Worm (Caenorhabditis elegans) whole organism, late embryonic: Measurements from ENCODE around the gene str-138.

Source experiments
- F13H6.1 ChIP-seq: sonication (generic microtip); optimal IDR thresholded peaks from 2 replicates; lab custom pipeline; 2016; ENCODE audit warnings: missing genetic modification characterization, missing compliant biosample characterization
- T23F11.4 ChIP-seq: fragments of 200-800 bp; sonication (Bioruptor generic); optimal IDR thresholded peaks from 2 replicates; lab custom pipeline; 2018; ENCODE audit warnings: mild to moderate bottlenecking, missing genetic modification characterization, missing compliant biosample characterization
- Y22D7AL.16 ChIP-seq: sonication (generic microtip); optimal IDR thresholded peaks from 2 replicates; lab custom pipeline; 2016; ENCODE audit warnings: missing genetic modification characterization, missing compliant biosample characterization
- ahr-1 ChIP-seq: sonication (generic microtip); optimal IDR thresholded peaks from 2 replicates; lab custom pipeline; 2016; ENCODE audit warnings: missing genetic modification characterization, missing compliant biosample characterization
- ceh-14 ChIP-seq: sonication (generic microtip); optimal IDR thresholded peaks from 2 replicates; lab custom pipeline; 2016; ENCODE audit warnings: missing genotype, missing genetic modification characterization, missing compliant biosample characterization
- ceh-19 ChIP-seq: fragments of 200-800 bp; sonication (Bioruptor generic); optimal IDR thresholded peaks from 2 replicates; lab custom pipeline; 2018; ENCODE audit warnings: mild to moderate bottlenecking, missing genetic modification characterization, missing compliant biosample characterization
- ceh-2 ChIP-seq: sonication (generic microtip); optimal IDR thresholded peaks from 2 replicates; lab custom pipeline; 2016; ENCODE audit warnings: missing genotype, missing genetic modification characterization, missing compliant biosample characterization
- ceh-24 ChIP-seq: sonication (generic microtip); optimal IDR thresholded peaks from 2 replicates; lab custom pipeline; 2016; ENCODE audit warnings: mild to moderate bottlenecking, missing genetic modification characterization, missing compliant biosample characterization
- ceh-34 ChIP-seq: sonication (generic microtip); optimal IDR thresholded peaks from 2 replicates; lab custom pipeline; 2016; ENCODE audit warnings: mild to moderate bottlenecking, missing genetic modification characterization, missing compliant biosample characterization
- ceh-45 ChIP-seq: fragments of 200-800 bp; sonication (Bioruptor generic); IDR thresholded peaks from 2 replicates; pipeline ENCODE4 v1.3.6; 2022; ENCODE audit warnings: missing genetic modification reagents, missing genetic modification characterization, missing compliant biosample characterization
- ceh-48 ChIP-seq: sonication (generic microtip); optimal IDR thresholded peaks from 2 replicates; lab custom pipeline; 2016; ENCODE audit warnings: missing genetic modification characterization, inconsistent platforms, missing compliant biosample characterization
- ceh-6 ChIP-seq: fragments of 200-800 bp; sonication (Bioruptor generic); optimal IDR thresholded peaks from 2 replicates; lab custom pipeline; 2018; ENCODE audit warnings: mild to moderate bottlenecking, missing genetic modification characterization, missing compliant biosample characterization
- ceh-9 ChIP-seq: sonication (generic microtip); optimal IDR thresholded peaks from 2 replicates; lab custom pipeline; 2016; ENCODE audit warnings: mild to moderate bottlenecking, missing genetic modification characterization, inconsistent platforms, missing compliant biosample characterization
- che-1 ChIP-seq: sonication (generic microtip); optimal IDR thresholded peaks from 2 replicates; lab custom pipeline; 2016; ENCODE audit warnings: mild to moderate bottlenecking, missing genetic modification characterization, missing compliant biosample characterization
- dmd-4 ChIP-seq: sonication (generic microtip); optimal IDR thresholded peaks from 2 replicates; lab custom pipeline; 2016; ENCODE audit warnings: borderline replicate concordance, missing genetic modification characterization, missing compliant biosample characterization
- elt-2 ChIP-seq: sonication (generic microtip); optimal IDR thresholded peaks from 2 replicates; lab custom pipeline; 2016; ENCODE audit warnings: missing genetic modification reagents, missing genetic modification characterization, missing compliant biosample characterization
- ets-4 ChIP-seq: sonication (generic microtip); optimal IDR thresholded peaks from 2 replicates; lab custom pipeline; 2016; ENCODE audit warnings: missing genetic modification characterization, missing compliant biosample characterization
- fkh-10 ChIP-seq: fragments of 150-350 bp; optimal IDR thresholded peaks from 2 replicates; lab custom pipeline; 2014; ENCODE audit warnings: missing biosample characterization, missing genetic modification reagents, missing genetic modification characterization
- hlh-15 ChIP-seq: sonication (generic microtip); optimal IDR thresholded peaks from 2 replicates; lab custom pipeline; 2016; ENCODE audit warnings: missing genetic modification characterization, missing compliant biosample characterization
- hlh-6 ChIP-seq: sonication (generic microtip); optimal IDR thresholded peaks from 2 replicates; lab custom pipeline; 2016; ENCODE audit warnings: missing genotype, missing genetic modification characterization, missing compliant biosample characterization
- lim-6 ChIP-seq: sonication (generic microtip); optimal IDR thresholded peaks from 2 replicates; lab custom pipeline; 2016; ENCODE audit warnings: missing genetic modification characterization, missing compliant biosample characterization
- lin-11 ChIP-seq: fragments of 200-800 bp; sonication (Bioruptor generic); optimal IDR thresholded peaks from 2 replicates; lab custom pipeline; 2018; ENCODE audit warnings: mild to moderate bottlenecking, missing genetic modification characterization, missing compliant biosample characterization
- madf-2 ChIP-seq: sonication (generic microtip); optimal IDR thresholded peaks from 2 replicates; lab custom pipeline; 2017; ENCODE audit warnings: missing genetic modification characterization, missing compliant biosample characterization
- nfya-1 ChIP-seq: sonication (generic microtip); optimal IDR thresholded peaks from 2 replicates; lab custom pipeline; 2017; ENCODE audit warnings: missing genetic modification characterization, mild to moderate bottlenecking, missing compliant biosample characterization, antibody characterized with exemption, moderate library complexity
- nhr-11 ChIP-seq: fragments of 150-350 bp; optimal IDR thresholded peaks from 2 replicates; lab custom pipeline; 2014; ENCODE audit warnings: missing biosample characterization, missing genetic modification characterization
- odd-2 ChIP-seq: sonication (generic microtip); optimal IDR thresholded peaks from 2 replicates; lab custom pipeline; 2017; ENCODE audit warnings: antibody characterized with exemption, mild to moderate bottlenecking, missing genetic modification characterization, missing compliant biosample characterization
- pag-3 ChIP-seq: sonication (generic microtip); optimal IDR thresholded peaks from 2 replicates; lab custom pipeline; 2016; ENCODE audit warnings: missing compliant biosample characterization, missing genetic modification characterization, borderline replicate concordance
- pha-2 ChIP-seq: sonication (generic microtip); optimal IDR thresholded peaks from 2 replicates; lab custom pipeline; 2017; ENCODE audit warnings: mild to moderate bottlenecking, missing genetic modification characterization, missing compliant biosample characterization
- pha-4 ChIP-seq: fragments of 150-350 bp; optimal IDR thresholded peaks from 2 replicates; lab custom pipeline; 2018; ENCODE audit warnings: missing biosample characterization, missing genetic modification reagents, missing genetic modification characterization
- pqm-1 ChIP-seq: sonication (generic microtip); optimal IDR thresholded peaks from 2 replicates; lab custom pipeline; 2016; ENCODE audit warnings: missing genetic modification characterization, missing compliant biosample characterization
- sox-4 ChIP-seq: sonication (generic microtip); optimal IDR thresholded peaks from 2 replicates; lab custom pipeline; 2017; ENCODE audit warnings: mild to moderate bottlenecking, missing genetic modification characterization, inconsistent platforms, missing compliant biosample characterization
- syd-9 ChIP-seq: sonication (generic microtip); optimal IDR thresholded peaks from 2 replicates; lab custom pipeline; 2016; ENCODE audit warnings: mild to moderate bottlenecking, missing genetic modification characterization, moderate library complexity, missing compliant biosample characterization
- tbx-2 ChIP-seq: sonication (generic microtip); optimal IDR thresholded peaks from 2 replicates; lab custom pipeline; 2016; ENCODE audit warnings: missing genetic modification characterization, missing compliant biosample characterization
- ttx-3 ChIP-seq: sonication (generic microtip); optimal IDR thresholded peaks from 2 replicates; lab custom pipeline; 2016; ENCODE audit warnings: missing genetic modification reagents, missing genetic modification characterization, missing compliant biosample characterization
- unc-3 ChIP-seq, 2 experiments: fragments of 200-800 bp in 1 of 2; sonication (Bioruptor generic) in 1 of 2; sonication (generic microtip) in 1 of 2; conservative IDR thresholded peaks in 1 of 2; optimal IDR thresholded peaks in 1 of 2; 2 replicates each; pipeline versions ENCODE4 v1.3.6 to Lab custom; 2016 to 2022; ENCODE audit warnings: missing compliant biosample characterization in 2 of 2, missing genetic modification characterization in 2 of 2, missing genetic modification reagents in 1 of 2
- unc-55 ChIP-seq: sonication (generic microtip); optimal IDR thresholded peaks from 2 replicates; lab custom pipeline; 2017; ENCODE audit warnings: missing biosample characterization, missing genetic modification reagents, missing genetic modification characterization
- unc-86 ChIP-seq: sonication (generic microtip); optimal IDR thresholded peaks from 2 replicates; lab custom pipeline; 2016; ENCODE audit warnings: missing genetic modification characterization, missing compliant biosample characterization
- zip-5 ChIP-seq: sonication (generic microtip); optimal IDR thresholded peaks from 2 replicates; lab custom pipeline; 2016; ENCODE audit warnings: missing genetic modification characterization, missing compliant biosample characterization

str-138 gene

DNA sequence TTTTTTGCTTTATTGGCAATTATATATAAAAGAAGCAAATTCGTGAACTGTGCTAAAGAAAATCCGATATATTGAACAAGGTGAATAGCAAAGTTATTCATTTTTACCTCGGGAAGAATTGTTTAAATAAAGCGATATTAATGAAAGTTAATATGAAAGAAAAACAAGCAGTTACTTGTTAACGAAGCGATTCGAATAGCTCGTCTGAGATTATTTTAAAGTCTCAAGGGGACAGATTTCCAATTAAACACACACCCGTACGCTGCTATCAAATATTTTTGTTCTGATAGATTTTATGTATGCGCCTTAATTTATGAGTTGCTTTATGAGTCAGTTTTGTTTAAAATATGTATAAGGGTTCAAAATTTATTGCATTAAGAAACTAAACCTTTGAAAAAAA is 9.3 kb downstream of the str-138 start, which contains the start of gene str-140:
Gene str-140, minus strand, starts transcription at position 101 of the 400 bp plus-strand sequence.
- TF ChIP-seq ahr-1 (tag; lab: Kevin White, UChicago) (no peak), ets-4 (no peak), lin-11 (tag; lab: Kevin White, UChicago) (no peak), tbx-2 (no peak), ceh-45 (GFP tag; lab: Robert Waterston, UW) (no peak), pha-2 (tag; lab: Kevin White, UChicago) (no peak), elt-2 (tag; lab: Kevin White, UChicago) (no peak), Y22D7AL.16 (tag; lab: Kevin White, UChicago) (no peak), sox-4 (tag; lab: Kevin White, UChicago) (no peak)
- TF ChIP-seq, all 69 proteins: peak for 0

DNA sequence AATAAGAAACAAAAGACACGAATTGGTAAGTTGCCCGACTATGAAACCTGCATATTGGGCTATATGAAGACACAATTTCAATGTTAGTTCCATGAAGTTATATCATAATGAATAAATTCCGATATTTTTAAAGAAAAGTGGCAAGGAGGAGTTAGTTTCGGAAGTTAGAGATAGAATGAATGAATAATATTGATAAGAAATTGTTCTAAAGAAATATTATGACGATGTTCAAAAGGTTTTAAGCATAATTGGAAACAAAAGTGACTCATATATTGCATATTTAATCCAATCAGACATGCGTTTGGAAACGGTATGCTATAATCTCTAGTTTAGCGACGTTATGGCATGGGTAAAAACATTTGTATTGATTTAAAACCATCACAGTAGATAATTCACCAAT is 11.2 kb downstream of the str-138 start, which contains the start of gene str-143:
Gene str-143, minus strand, starts transcription at position 101 of the 400 bp plus-strand sequence.
- TF ChIP-seq ceh-2 (tag; lab: Kevin White, UChicago) (no peak), ceh-9 (tag; lab: Kevin White, UChicago) (no peak), hlh-15 (tag; lab: Kevin White, UChicago) (no peak), unc-3 (GFP tag; conservative IDR thresholded peaks at IDR 0.05; lab: Robert Waterston, UW) (no peak), unc-3 (tag; optimal IDR thresholded peaks at IDR 0.05; lab: Kevin White, UChicago) (no peak), ceh-48 (no peak), syd-9 (tag; lab: Kevin White, UChicago) (no peak), madf-2 (tag; lab: Kevin White, UChicago) (no peak), ceh-24 (tag; lab: Kevin White, UChicago) (no peak), ceh-45 (GFP tag; lab: Robert Waterston, UW) (no peak), hlh-6 (tag; lab: Kevin White, UChicago) (no peak), pha-4 (tag; lab: Kevin White, UChicago) (no peak), pag-3 (tag; lab: Kevin White, UChicago) (no peak), nfya-1 (tag; lab: Kevin White, UChicago) (no peak), unc-55 (no peak), ahr-1 (tag; lab: Kevin White, UChicago) (no peak), ceh-34 (tag; lab: Kevin White, UChicago) (no peak), ttx-3 (no peak), unc-86 (tag; lab: Kevin White, UChicago) (no peak)

DNA sequence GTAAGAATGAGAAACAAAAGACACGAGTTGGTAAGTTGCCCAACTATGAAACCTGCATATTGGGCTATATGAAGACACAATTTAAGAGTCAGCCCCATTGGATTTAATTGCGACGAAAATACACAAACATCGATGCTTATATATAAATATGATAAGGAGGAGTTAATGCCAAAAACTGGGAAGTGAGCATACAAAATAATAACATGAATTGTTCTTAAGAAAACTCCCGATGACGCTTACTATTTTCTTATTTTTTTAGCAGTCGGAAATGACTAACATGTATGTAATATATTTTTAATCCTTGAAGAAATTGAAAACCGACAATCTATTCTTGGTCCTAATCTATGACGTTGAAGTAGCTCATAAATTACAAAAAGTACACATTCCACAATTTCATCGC is 13.6 kb downstream of the str-138 start, which contains the start of gene str-144:
Gene str-144, minus strand, starts transcription at position 101 of the 400 bp plus-strand sequence.
- no peak for TF ChIP-seq ttx-3
- TF ChIP-seq pag-3 (tag; lab: Kevin White, UChicago): no peak
- TF ChIP-seq odd-2 (tag; lab: Kevin White, UChicago): no peak

DNA sequence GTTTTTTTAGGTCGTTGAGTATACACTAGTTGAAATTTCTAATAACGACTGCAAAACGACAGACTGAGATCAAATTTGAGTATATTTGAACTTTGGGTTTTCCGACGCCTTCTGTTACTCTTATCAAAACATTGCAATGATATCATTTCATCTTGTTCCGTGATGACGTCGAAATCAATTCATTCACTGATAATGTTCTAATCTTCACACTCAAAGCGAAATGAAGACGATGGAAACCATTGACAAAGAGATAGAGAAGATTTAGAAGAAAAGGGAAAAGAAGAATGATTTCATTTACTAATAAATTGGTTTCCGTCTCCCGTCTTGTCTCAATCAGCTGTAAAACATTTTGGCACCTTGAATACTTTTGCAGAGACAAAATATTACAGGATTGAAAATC is 14.7 kb downstream of the str-138 start:
- no peak for TF ChIP-seq zip-5 (tag; lab: Kevin White, UChicago)
- TF ChIP-seq dmd-4 (tag; lab: Kevin White, UChicago): no peak
- no peak for TF ChIP-seq F13H6.1
- TF ChIP-seq tbx-2: no peak
- no peak for TF ChIP-seq nhr-11 (tag; lab: Kevin White, UChicago)
- no peak for TF ChIP-seq ceh-9 (tag; lab: Kevin White, UChicago)
- TF ChIP-seq che-1 (tag; lab: Kevin White, UChicago): no peak
- no peak for TF ChIP-seq unc-55
- no peak for TF ChIP-seq hlh-15 (tag; lab: Kevin White, UChicago)
- TF ChIP-seq pha-4 (tag; lab: Kevin White, UChicago): no peak
- no peak for TF ChIP-seq ceh-6 (GFP tag; lab: Kevin White, UChicago)
- no peak for TF ChIP-seq T23F11.4 (GFP tag; lab: Kevin White, UChicago)
- no peak for TF ChIP-seq ceh-48
- TF ChIP-seq ceh-19 (GFP tag; lab: Kevin White, UChicago): no peak
- TF ChIP-seq ceh-34 (tag; lab: Kevin White, UChicago): no peak
- TF ChIP-seq ceh-14: no peak
- TF ChIP-seq sox-4 (tag; lab: Kevin White, UChicago): no peak
- TF ChIP-seq lim-6 (tag; lab: Kevin White, UChicago): no peak
- no peak for TF ChIP-seq pqm-1
- TF ChIP-seq fkh-10: no peak
